Fruit fly (Drosophila melanogaster): ENCODE measurements around the gene sr.
A peak's percentile ranks its signal among the peaks of the same experiment; 100 is the strongest.

- TF ChIP-seq CG8159 (tag; optimal IDR thresholded peaks at IDR 0.05) = peak; percentile 59
- peak; percentile 59 for TF ChIP-seq rn (GFP tag; IDR thresholded peaks at IDR 0.05)
- no peak for TF ChIP-seq gl (tag; optimal IDR thresholded peaks at IDR 0.05)
- peak; percentile 47 for TF ChIP-seq Pif1B (GFP tag; optimal IDR thresholded peaks at IDR 0.05)
- no peak for TF ChIP-seq fd96Ca (GFP tag; IDR thresholded peaks at IDR 0.05)
Measured at dm6 chr3R:18164052-18164722, 73.6 kb downstream of the sr start, which contains the start of the genes CG7218 and Cbp20.

Data from whole organism, pupa.